Fruit fly (Drosophila melanogaster) whole organism, adult: Measurements from ENCODE around the gene CG1440.

Source experiments
- CG1620 ChIP-seq: fragments of 200-800 bp; sonication (Bioruptor generic); optimal IDR thresholded peaks from 2 replicates; lab custom pipeline; 2016; ENCODE audit warnings: missing biosample characterization, missing genetic modification characterization
- CG33017 ChIP-seq: fragments of 200-800 bp; sonication (Bioruptor generic); optimal IDR thresholded peaks from 2 replicates; lab custom pipeline; 2018; ENCODE audit warnings: missing biosample characterization, mild to moderate bottlenecking, missing genetic modification characterization, moderate library complexity
- Mnt ChIP-seq: fragments of 200-800 bp; sonication (Bioruptor generic); optimal IDR thresholded peaks from 2 replicates; lab custom pipeline; 2016; ENCODE audit warnings: missing biosample characterization, mild to moderate bottlenecking, missing genetic modification characterization
- kay ChIP-seq: fragments of 200-800 bp; sonication (Bioruptor generic); peaks from one replicate; lab custom pipeline; 2016; ENCODE audit warnings: missing biosample characterization, missing genetic modification characterization, borderline replicate concordance

dm6 chrX:8468962-8469459, 32.2 kb downstream of the CG1440 start, which contains the start of gene CG12116:
- TF ChIP-seq kay (GFP tag; lab: Kevin White, UChicago) (no peak), Mnt (GFP tag; lab: Kevin White, UChicago) (no peak), CG1620 (GFP tag; lab: Kevin White, UChicago) (no peak), CG33017 (tag; lab: Kevin White, UChicago) (no peak)
